Worm (Caenorhabditis elegans) whole organism, late embryonic: ENCODE data around the gene cdc-73.

ENCODE experiments used
- C08G9.2 ChIP-seq: sonication (generic microtip); optimal IDR thresholded peaks from 2 replicates; lab custom pipeline; 2016; ENCODE audit warnings: mild to moderate bottlenecking, missing genetic modification characterization, moderate library complexity, missing compliant biosample characterization
- C38D4.7 ChIP-seq: fragments of 200-800 bp; sonication (Bioruptor generic); optimal IDR thresholded peaks from 2 replicates; lab custom pipeline; 2018; ENCODE audit warnings: mild to moderate bottlenecking, missing genetic modification characterization, moderate library complexity, missing compliant biosample characterization
- F13H6.1 ChIP-seq: sonication (generic microtip); optimal IDR thresholded peaks from 2 replicates; lab custom pipeline; 2016; ENCODE audit warnings: missing genetic modification characterization, missing compliant biosample characterization
- ceh-14 ChIP-seq: sonication (generic microtip); optimal IDR thresholded peaks from 2 replicates; lab custom pipeline; 2016; ENCODE audit warnings: missing genotype, missing genetic modification characterization, missing compliant biosample characterization
- ceh-18 ChIP-seq: sonication (generic microtip); optimal IDR thresholded peaks from 2 replicates; lab custom pipeline; 2016; ENCODE audit warnings: missing genetic modification characterization, missing compliant biosample characterization
- ceh-19 ChIP-seq: fragments of 200-800 bp; sonication (Bioruptor generic); optimal IDR thresholded peaks from 2 replicates; lab custom pipeline; 2018; ENCODE audit warnings: mild to moderate bottlenecking, missing genetic modification characterization, missing compliant biosample characterization
- ceh-2 ChIP-seq: sonication (generic microtip); optimal IDR thresholded peaks from 2 replicates; lab custom pipeline; 2016; ENCODE audit warnings: missing genotype, missing genetic modification characterization, missing compliant biosample characterization
- ceh-24 ChIP-seq: sonication (generic microtip); optimal IDR thresholded peaks from 2 replicates; lab custom pipeline; 2016; ENCODE audit warnings: mild to moderate bottlenecking, missing genetic modification characterization, missing compliant biosample characterization
- ceh-30 ChIP-seq: fragments of 150-350 bp; optimal IDR thresholded peaks from 2 replicates; lab custom pipeline; 2014; ENCODE audit warnings: missing biosample characterization, missing genetic modification characterization
- ceh-31 ChIP-seq: sonication (generic microtip); optimal IDR thresholded peaks from 2 replicates; lab custom pipeline; 2016; ENCODE audit warnings: missing genetic modification characterization, missing compliant biosample characterization
- ceh-34 ChIP-seq: sonication (generic microtip); optimal IDR thresholded peaks from 2 replicates; lab custom pipeline; 2016; ENCODE audit warnings: mild to moderate bottlenecking, missing genetic modification characterization, missing compliant biosample characterization
- ceh-6 ChIP-seq: fragments of 200-800 bp; sonication (Bioruptor generic); optimal IDR thresholded peaks from 2 replicates; lab custom pipeline; 2018; ENCODE audit warnings: mild to moderate bottlenecking, missing genetic modification characterization, missing compliant biosample characterization
- ceh-9 ChIP-seq: sonication (generic microtip); optimal IDR thresholded peaks from 2 replicates; lab custom pipeline; 2016; ENCODE audit warnings: mild to moderate bottlenecking, missing genetic modification characterization, inconsistent platforms, missing compliant biosample characterization
- che-1 ChIP-seq: sonication (generic microtip); optimal IDR thresholded peaks from 2 replicates; lab custom pipeline; 2016; ENCODE audit warnings: mild to moderate bottlenecking, missing genetic modification characterization, missing compliant biosample characterization
- dmd-4 ChIP-seq: sonication (generic microtip); optimal IDR thresholded peaks from 2 replicates; lab custom pipeline; 2016; ENCODE audit warnings: borderline replicate concordance, missing genetic modification characterization, missing compliant biosample characterization
- elt-4 ChIP-seq: sonication (generic microtip); optimal IDR thresholded peaks from 2 replicates; lab custom pipeline; 2016; ENCODE audit warnings: missing genetic modification characterization, missing compliant biosample characterization
- eyg-1 ChIP-seq: sonication (generic microtip); optimal IDR thresholded peaks from 2 replicates; lab custom pipeline; 2016; ENCODE audit warnings: missing genotype, missing genetic modification characterization, missing compliant biosample characterization
- fax-1 ChIP-seq: sonication (generic microtip); optimal IDR thresholded peaks from 2 replicates; lab custom pipeline; 2016; ENCODE audit warnings: missing genotype, missing genetic modification characterization, missing compliant biosample characterization
- gmeb-2 ChIP-seq: sonication (generic microtip); optimal IDR thresholded peaks from 2 replicates; lab custom pipeline; 2016; ENCODE audit warnings: missing genetic modification characterization, inconsistent platforms, missing compliant biosample characterization
- hlh-13 ChIP-seq: fragments of 200-800 bp; sonication (Bioruptor generic); optimal IDR thresholded peaks from 2 replicates; lab custom pipeline; 2018; ENCODE audit warnings: mild to moderate bottlenecking, missing genetic modification characterization, missing compliant biosample characterization
- hlh-15 ChIP-seq: sonication (generic microtip); optimal IDR thresholded peaks from 2 replicates; lab custom pipeline; 2016; ENCODE audit warnings: missing genetic modification characterization, missing compliant biosample characterization
- hlh-30 ChIP-seq: sonication (generic microtip); optimal IDR thresholded peaks from 2 replicates; lab custom pipeline; 2017; ENCODE audit warnings: antibody characterized with exemption, missing genetic modification characterization, missing compliant biosample characterization; ENCODE audit not compliant: insufficient read depth
- hlh-6 ChIP-seq: sonication (generic microtip); optimal IDR thresholded peaks from 2 replicates; lab custom pipeline; 2016; ENCODE audit warnings: missing genotype, missing genetic modification characterization, missing compliant biosample characterization
- lin-11 ChIP-seq: fragments of 200-800 bp; sonication (Bioruptor generic); optimal IDR thresholded peaks from 2 replicates; lab custom pipeline; 2018; ENCODE audit warnings: mild to moderate bottlenecking, missing genetic modification characterization, missing compliant biosample characterization
- nfya-1 ChIP-seq: sonication (generic microtip); optimal IDR thresholded peaks from 2 replicates; lab custom pipeline; 2017; ENCODE audit warnings: missing genetic modification characterization, mild to moderate bottlenecking, missing compliant biosample characterization, antibody characterized with exemption, moderate library complexity
- nhr-11 ChIP-seq: fragments of 150-350 bp; optimal IDR thresholded peaks from 2 replicates; lab custom pipeline; 2014; ENCODE audit warnings: missing biosample characterization, missing genetic modification characterization
- npax-4 ChIP-seq: sonication (generic microtip); optimal IDR thresholded peaks from 2 replicates; lab custom pipeline; 2016; ENCODE audit warnings: missing genetic modification characterization, missing compliant biosample characterization
- pat-9 ChIP-seq: fragments of 200-800 bp; sonication (Bioruptor generic); optimal IDR thresholded peaks from 2 replicates; lab custom pipeline; 2018; ENCODE audit warnings: mild to moderate bottlenecking, missing genetic modification characterization, moderate library complexity, missing compliant biosample characterization
- pqm-1 ChIP-seq: sonication (generic microtip); optimal IDR thresholded peaks from 2 replicates; lab custom pipeline; 2016; ENCODE audit warnings: missing genetic modification characterization, missing compliant biosample characterization
- pros-1 ChIP-seq: fragments of 150-350 bp; optimal IDR thresholded peaks from 2 replicates; lab custom pipeline; 2014; ENCODE audit warnings: missing biosample characterization, missing genetic modification reagents, missing genetic modification characterization
- rnt-1 ChIP-seq: sonication (generic microtip); optimal IDR thresholded peaks from 2 replicates; lab custom pipeline; 2016; ENCODE audit warnings: missing genetic modification characterization, missing compliant biosample characterization
- sdc-2 ChIP-seq: sonication (generic microtip); optimal IDR thresholded peaks from 2 replicates; lab custom pipeline; 2016; ENCODE audit warnings: missing genotype, missing genetic modification characterization, missing compliant biosample characterization
- sox-2 ChIP-seq: fragments of 200-800 bp; sonication (Bioruptor generic); IDR thresholded peaks from 2 replicates; pipeline ENCODE4 v1.3.6; 2022; ENCODE audit warnings: missing genetic modification reagents, missing genetic modification characterization, missing compliant biosample characterization
- syd-9 ChIP-seq: sonication (generic microtip); optimal IDR thresholded peaks from 2 replicates; lab custom pipeline; 2016; ENCODE audit warnings: mild to moderate bottlenecking, missing genetic modification characterization, moderate library complexity, missing compliant biosample characterization
- tbx-2 ChIP-seq: sonication (generic microtip); optimal IDR thresholded peaks from 2 replicates; lab custom pipeline; 2016; ENCODE audit warnings: missing genetic modification characterization, missing compliant biosample characterization
- ttx-3 ChIP-seq: sonication (generic microtip); optimal IDR thresholded peaks from 2 replicates; lab custom pipeline; 2016; ENCODE audit warnings: missing genetic modification reagents, missing genetic modification characterization, missing compliant biosample characterization
- unc-55 ChIP-seq: sonication (generic microtip); optimal IDR thresholded peaks from 2 replicates; lab custom pipeline; 2017; ENCODE audit warnings: missing biosample characterization, missing genetic modification reagents, missing genetic modification characterization
- unc-86 ChIP-seq: sonication (generic microtip); optimal IDR thresholded peaks from 2 replicates; lab custom pipeline; 2016; ENCODE audit warnings: missing genetic modification characterization, missing compliant biosample characterization
- zip-5 ChIP-seq: sonication (generic microtip); optimal IDR thresholded peaks from 2 replicates; lab custom pipeline; 2016; ENCODE audit warnings: missing genetic modification characterization, missing compliant biosample characterization

The cdc-73 gene

ce11 chrIV:4082599-4082998 is 40.2 kb downstream of the cdc-73 start:
- no peak for TF ChIP-seq fax-1 (tag; lab: Kevin White, UChicago)

ce11 chrIV:4083094-4083493 is 40.7 kb downstream of the cdc-73 start:
- TF ChIP-seq lin-11 (tag; lab: Kevin White, UChicago) (no peak), ttx-3 (tag; lab: Kevin White, UChicago) (no peak), sdc-2 (tag; lab: Kevin White, UChicago) (no peak), ceh-18 (tag; lab: Kevin White, UChicago) (no peak), ceh-24 (tag; lab: Kevin White, UChicago) (no peak), dmd-4 (tag; lab: Kevin White, UChicago) (no peak), nfya-1 (tag; lab: Kevin White, UChicago) (no peak), hlh-15 (no peak), ceh-31 (no peak), unc-55 (GFP tag; lab: Kevin White, UChicago) (no peak), che-1 (no peak), C38D4.7 (GFP tag; lab: Kevin White, UChicago) (no peak), F13H6.1 (no peak), syd-9 (tag; lab: Kevin White, UChicago) (no peak), pqm-1 (tag; lab: Kevin White, UChicago) (no peak)

- TF ChIP-seq hlh-15 (no peak), che-1 (no peak), gmeb-2 (tag; lab: Kevin White, UChicago) (no peak), ceh-34 (tag; lab: Kevin White, UChicago) (no peak), F13H6.1 (no peak), ceh-2 (no peak), unc-86 (no peak), eyg-1 (tag; lab: Kevin White, UChicago) (no peak), sox-2 (GFP tag; lab: Robert Waterston, UW) (no peak), ceh-14 (tag; lab: Kevin White, UChicago) (no peak), ceh-6 (no peak), pat-9 (tag; lab: Kevin White, UChicago) (no peak), ceh-19 (GFP tag; lab: Kevin White, UChicago) (no peak)
Observed at ce11 chrIV:4084109-4084508, 41.7 kb downstream of the cdc-73 start, which contains the start of gene C35B1.5. C35B1.5 (minus strand) TSS chrIV:4084209.

- TF ChIP-seq rnt-1 (no peak), ceh-19 (GFP tag; lab: Kevin White, UChicago) (no peak), hlh-13 (GFP tag; lab: Kevin White, UChicago) (no peak), unc-55 (GFP tag; lab: Kevin White, UChicago) (no peak), C08G9.2 (no peak)
- TF ChIP-seq, all 69 proteins: peak for 0
Observed at ce11 chrIV:4085022-4085421, 42.6 kb downstream of the cdc-73 start.

ce11 chrIV:4085787-4086262 is 43.5 kb downstream of the cdc-73 start, which contains the start of gene C35B1.2:
C35B1.2 (plus strand) TSS chrIV:4086212.
- TF ChIP-seq hlh-30 (tag; lab: Kevin White, UChicago) = no peak
- no peak for TF ChIP-seq pros-1 (tag; lab: Kevin White, UChicago)
- TF ChIP-seq nhr-11 = no peak
- no peak for TF ChIP-seq fax-1 (tag; lab: Kevin White, UChicago)
- TF ChIP-seq elt-4 = no peak
- TF ChIP-seq sox-2 (GFP tag; lab: Robert Waterston, UW) = no peak
- TF ChIP-seq hlh-6 = no peak
- no peak for TF ChIP-seq zip-5 (tag; lab: Kevin White, UChicago)
- TF ChIP-seq ceh-30 (tag; lab: Kevin White, UChicago) = no peak
- no peak for TF ChIP-seq lin-11 (tag; lab: Kevin White, UChicago)
- TF ChIP-seq ceh-9 (tag; lab: Kevin White, UChicago) = no peak
- no peak for TF ChIP-seq tbx-2
- no peak for TF ChIP-seq ceh-34 (tag; lab: Kevin White, UChicago)
- no peak for TF ChIP-seq npax-4 (tag; lab: Kevin White, UChicago)
- no peak for TF ChIP-seq syd-9 (tag; lab: Kevin White, UChicago)
